Fruit fly (Drosophila melanogaster): ENCODE measurements around the gene LKRSDH.

DNA sequence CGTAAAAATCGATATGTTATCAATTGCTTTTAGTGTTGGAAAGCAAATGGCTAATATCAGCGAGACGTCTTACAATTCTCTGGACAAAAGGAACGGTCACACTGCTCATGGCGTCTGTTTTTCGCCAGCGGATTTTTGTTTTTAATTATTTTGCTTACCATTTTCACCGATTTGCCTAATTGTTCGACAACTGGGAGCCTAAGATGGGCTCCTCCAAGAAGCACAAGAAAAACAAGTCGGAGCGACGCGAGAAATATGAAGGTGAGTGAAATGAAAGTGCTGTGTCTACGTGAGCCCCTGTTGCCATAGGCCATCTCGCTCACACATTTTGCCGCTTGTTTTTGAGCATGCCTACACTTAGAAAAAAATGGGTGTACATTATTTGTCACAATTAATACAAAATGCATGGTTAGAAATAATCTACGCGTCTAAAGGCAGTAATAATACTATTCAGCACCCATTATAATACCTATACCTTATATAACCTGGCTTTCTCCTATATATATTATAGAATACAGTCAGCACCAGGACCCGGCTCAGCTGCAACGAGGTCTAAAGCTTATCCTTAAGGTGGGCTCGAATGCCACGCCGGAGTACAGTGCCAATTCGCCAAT is 12.9 kb downstream of the LKRSDH start, which contains the start of gene Brd7-9:
- TF ChIP-seq Ets96B (tag; optimal IDR thresholded peaks at IDR 0.05) (peak; percentile 72), CG10631 (GFP tag; optimal IDR thresholded peaks at IDR 0.05) (peak; percentile 61), CG6854 (GFP tag; optimal IDR thresholded peaks at IDR 0.05) (no peak), svp (GFP tag) (peak; percentile 85), Hr4 (GFP tag; optimal IDR thresholded peaks at IDR 0.05) (peak; percentile 75), Gug (GFP tag; IDR thresholded peaks at IDR 0.05) (peak; percentile 67), CG16779 (tag; optimal IDR thresholded peaks at IDR 0.05) (peak; percentile 50)

All from whole organism, prepupa.